Worm (Caenorhabditis elegans): ENCODE results near the gene fbxa-171.

Gene fbxa-171

ce11 chrV:17546931-17547330, 18.9 kb downstream of the fbxa-171 start:
- no peak for TF ChIP-seq unc-62 (GFP tag; optimal IDR thresholded peaks at IDR 0.05)

ce11 chrV:17542304-17542703, 23.5 kb downstream of the fbxa-171 start:
- no peak for TF ChIP-seq unc-62 (GFP tag; optimal IDR thresholded peaks at IDR 0.05)

ce11 chrV:17540295-17540694, 25.5 kb downstream of the fbxa-171 start, which contains the start of gene srz-25:
TSS of gene srz-25 (plus strand) at chrV:17540595.
- no peak for TF ChIP-seq unc-62 (GFP tag; optimal IDR thresholded peaks at IDR 0.05)

ce11 chrV:17539289-17539688, 26.5 kb downstream of the fbxa-171 start:
- no peak for TF ChIP-seq unc-62 (GFP tag; optimal IDR thresholded peaks at IDR 0.05)

- no peak for TF ChIP-seq unc-62 (GFP tag; optimal IDR thresholded peaks at IDR 0.05)
These were observed 27.4 kb downstream of the fbxa-171 start, which contains the start of gene C18D4.6 for ce11 chrV:17538279-17538896. TSS of gene C18D4.6 (minus strand) at chrV:17538375.

DNA sequence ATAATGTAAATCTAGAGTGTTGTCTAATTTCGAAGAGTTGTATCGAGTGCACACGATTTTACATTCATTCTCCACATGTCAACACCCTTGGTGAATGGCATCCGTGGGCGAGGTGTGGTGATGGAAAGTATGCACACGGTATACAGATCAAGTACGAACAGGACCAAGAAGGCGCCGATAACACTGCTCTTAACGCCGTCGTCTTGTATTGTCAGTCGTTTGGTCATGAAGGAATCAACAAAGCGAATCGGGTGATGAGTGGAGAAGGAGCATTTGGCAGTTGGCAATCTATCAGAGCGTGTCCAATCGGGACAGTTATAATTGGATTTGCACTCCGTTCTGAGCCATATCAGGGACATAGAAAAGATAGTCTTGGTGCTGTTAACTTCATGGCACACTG, 32.6 kb downstream of the fbxa-171 start:
- no peak for TF ChIP-seq unc-62 (GFP tag; optimal IDR thresholded peaks at IDR 0.05)

DNA sequence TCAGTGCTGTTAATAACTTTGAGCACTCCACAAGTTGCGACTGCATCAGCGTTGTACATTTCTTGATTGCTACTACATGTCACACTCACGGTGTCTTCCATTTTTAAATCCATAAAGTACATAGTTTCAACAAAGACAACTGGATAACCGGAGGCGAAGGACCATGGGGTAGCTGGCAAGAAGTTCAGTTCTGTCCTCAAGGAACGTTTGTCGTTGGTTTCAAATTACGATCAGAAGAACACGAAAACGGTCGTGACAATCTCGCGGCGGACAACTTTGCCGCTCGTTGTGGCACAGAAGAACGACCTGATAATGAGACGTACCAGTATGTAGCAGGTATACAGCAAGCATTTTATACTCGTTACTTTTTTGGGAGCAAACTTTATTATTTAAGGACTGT, 33.1 kb downstream of the fbxa-171 start, which contains the start of gene C18D4.3:
Gene C18D4.3, minus strand, starts transcription at position 101 of the 400 bp plus-strand sequence.
- no peak for TF ChIP-seq unc-62 (GFP tag; optimal IDR thresholded peaks at IDR 0.05)

- TF ChIP-seq unc-62 (GFP tag; optimal IDR thresholded peaks at IDR 0.05): no peak
These were observed 34.4 kb downstream of the fbxa-171 start, which contains the start of gene C18D4.4 for ce11 chrV:17531410-17531809. TSS of gene C18D4.4 (minus strand) at chrV:17531510.

DNA sequence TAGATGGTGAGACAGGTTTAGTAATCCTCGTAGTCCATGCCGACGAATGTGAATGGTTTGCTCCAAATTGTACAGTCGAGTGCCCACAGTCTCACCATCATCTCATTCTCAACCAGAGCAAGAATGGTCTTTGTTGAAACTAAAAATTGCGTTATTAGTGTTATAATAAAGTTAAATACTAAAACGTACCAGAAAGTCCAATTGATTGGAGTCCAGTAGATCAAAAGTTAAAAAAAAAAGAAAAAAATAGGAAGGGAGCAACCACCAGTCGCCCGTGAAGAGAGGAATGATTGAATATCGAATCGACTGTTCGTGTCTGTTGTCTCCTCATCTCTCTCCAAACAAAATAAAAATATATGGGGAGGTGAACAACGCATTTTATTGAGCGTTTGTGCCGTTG, 35.3 kb downstream of the fbxa-171 start, which contains the start of gene C18D4.12:
Gene C18D4.12, minus strand, starts transcription at position 101 of the 400 bp plus-strand sequence.
- no peak for TF ChIP-seq unc-62 (GFP tag; optimal IDR thresholded peaks at IDR 0.05)

DNA sequence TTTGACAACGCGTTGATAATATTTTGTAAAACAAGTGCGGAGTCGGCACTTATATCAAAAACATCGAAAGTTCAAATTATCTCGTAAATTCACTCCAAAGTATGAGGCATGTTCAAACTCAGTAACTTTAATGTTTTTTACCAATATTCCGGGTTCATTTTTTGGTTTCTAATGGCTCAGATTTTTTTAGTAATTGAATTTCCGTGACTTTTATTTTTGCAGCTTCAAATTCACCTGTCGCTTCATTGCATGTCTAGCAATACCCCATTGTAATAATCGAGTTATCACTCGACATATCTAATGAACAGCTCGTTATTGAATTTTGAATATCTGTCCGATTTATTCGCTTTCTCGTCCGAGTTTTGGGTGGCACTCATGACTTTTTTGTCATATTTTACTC, 38.1 kb downstream of the fbxa-171 start, which contains the start of gene srz-90:
Gene srz-90, plus strand, starts transcription at position 301 of the 400 bp plus-strand sequence.
- no peak for TF ChIP-seq unc-62 (GFP tag; optimal IDR thresholded peaks at IDR 0.05)

- no peak for TF ChIP-seq unc-62 (GFP tag; optimal IDR thresholded peaks at IDR 0.05)
These were observed 45.1 kb downstream of the fbxa-171 start, which contains the start of gene fbxa-136 for ce11 chrV:17520735-17521134. TSS of gene fbxa-136 (plus strand) at chrV:17521035.

DNA sequence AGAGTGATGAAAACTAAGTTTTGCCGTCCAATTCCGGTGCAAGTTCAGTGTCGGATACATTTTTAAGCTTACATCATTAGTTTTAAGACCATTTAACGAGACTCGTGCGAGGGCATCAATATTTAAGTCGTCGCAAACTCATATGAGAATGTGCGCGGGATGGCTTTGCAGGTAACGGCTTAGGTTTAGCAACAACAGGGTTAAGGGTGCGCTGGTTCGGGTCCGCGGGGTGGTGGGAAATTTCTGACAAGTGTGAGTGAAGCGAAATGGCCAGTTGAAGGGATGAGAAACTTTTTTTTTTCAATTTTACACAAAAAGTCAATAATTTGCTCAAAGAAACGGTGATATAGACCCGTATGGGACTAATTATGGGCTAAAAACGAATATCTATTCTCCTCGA, 52.0 kb downstream of the fbxa-171 start:
- TF ChIP-seq unc-62 (GFP tag; optimal IDR thresholded peaks at IDR 0.05): no peak
